Worm (Caenorhabditis elegans) whole organism, early embryonic: ENCODE data around the gene K09F6.6.

Experiments used
- B0310.2 ChIP-seq: sonication (generic microtip); optimal IDR thresholded peaks from 2 replicates; lab custom pipeline; 2016; ENCODE audit warnings: mild to moderate bottlenecking, missing genetic modification characterization, missing compliant biosample characterization
- F13C5.2 ChIP-seq: sonication (generic microtip); optimal IDR thresholded peaks from 2 replicates; lab custom pipeline; 2017; ENCODE audit warnings: mild to moderate bottlenecking, missing genetic modification characterization, inconsistent platforms, missing compliant biosample characterization
- ama-1 ChIP-seq: fragments of 150-350 bp; optimal IDR thresholded peaks from 2 replicates; lab custom pipeline; 2014
- flt-1 ChIP-seq: fragments of 200-800 bp; sonication (Bioruptor generic); IDR thresholded peaks from 2 replicates; pipeline ENCODE4 v1.3.6; 2022; ENCODE audit warnings: missing genetic modification characterization, missing compliant biosample characterization
- hmbx-1 ChIP-seq: sonication (generic microtip); optimal IDR thresholded peaks from 2 replicates; lab custom pipeline; 2016; ENCODE audit warnings: mild to moderate bottlenecking, missing genetic modification characterization, missing compliant biosample characterization
- hmg-4 ChIP-seq: fragments of 200-800 bp; sonication (Bioruptor generic); optimal IDR thresholded peaks from 2 replicates; lab custom pipeline; 2018; ENCODE audit warnings: mild to moderate bottlenecking, missing genetic modification characterization, missing compliant biosample characterization
- tbx-37 ChIP-seq: fragments of 200-800 bp; sonication (Bioruptor generic); conservative IDR thresholded peaks from 2 replicates; pipeline ENCODE4 v1.3.6; 2022; ENCODE audit warnings: missing genetic modification reagents, missing genetic modification characterization, missing compliant biosample characterization

DNA sequence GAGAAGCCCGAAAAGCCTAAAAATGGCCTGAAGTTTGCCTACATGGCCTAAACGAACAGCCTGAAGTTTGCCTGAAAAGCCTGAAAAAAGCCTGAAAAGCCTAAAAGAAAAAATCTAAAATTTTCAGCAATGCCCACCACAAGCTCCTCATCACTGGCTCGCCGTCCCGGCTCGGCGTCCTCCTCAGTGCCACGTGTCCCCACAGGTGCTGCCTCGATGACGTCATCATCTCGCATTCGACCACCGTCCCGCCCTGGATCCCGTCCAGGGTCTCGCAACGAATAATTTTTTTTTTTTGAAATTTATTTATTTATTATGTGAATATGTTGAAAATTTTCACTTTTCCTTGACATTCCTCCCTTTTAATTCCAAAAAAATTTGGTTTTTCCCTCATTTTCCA, 25.4 kb downstream of the K09F6.6 start:
- TF ChIP-seq B0310.2 (tag; lab: Kevin White, UChicago) (no peak), ama-1 (lab: Kevin White, UChicago) (no peak), hmg-4 (GFP tag; lab: Kevin White, UChicago) (no peak), hmbx-1 (tag; lab: Kevin White, UChicago) (no peak), flt-1 (no peak), F13C5.2 (tag; lab: Kevin White, UChicago) (no peak), tbx-37 (GFP tag; lab: Robert Waterston, UW) (no peak)
